7 worm cellular contexts compared by ENCODE assay signal in genomic region chrV:7759270-7759669, ce11.
TF ChIP-seq lines count a peak whose summit lies in the region.

No protein-coding gene starts in this region.

TF ChIP-seq in whole organism, L1 larva, 84 proteins besides CTCF, POLR2A, EP300 and RAD21 (continues in another document):
- TF ChIP-seq nhr-84 (tag; optimal IDR thresholded peaks at IDR 0.05; lab: Kevin White, UChicago) (no peak), aha-1 (tag; optimal IDR thresholded peaks at IDR 0.05; lab: Kevin White, UChicago) (no peak), dpl-1 (GFP tag; optimal IDR thresholded peaks at IDR 0.05; lab: Kevin White, UChicago) (peak; percentile 31 to 59 (median 53)), ets-5 (GFP tag; IDR thresholded peaks at IDR 0.05; lab: Robert Waterston, UW) (no peak), nhr-90 (tag; optimal IDR thresholded peaks at IDR 0.05; lab: Kevin White, UChicago; ENCODE audit: poor library complexity) (no peak), isw-1 (GFP tag; IDR thresholded peaks at IDR 0.05; lab: Robert Waterston, UW) (peak; percentile 19; the same call in 1 of the 2 replicates), pax-3 (tag; optimal IDR thresholded peaks at IDR 0.05; lab: Kevin White, UChicago) (no peak), swsn-7 (tag; optimal IDR thresholded peaks at IDR 0.05; lab: Kevin White, UChicago) (peak; percentile 39), unc-30 (tag; optimal IDR thresholded peaks at IDR 0.05; lab: Kevin White, UChicago) (no peak), ceh-8 (GFP tag; optimal IDR thresholded peaks at IDR 0.05; lab: Kevin White, UChicago) (no peak), sptf-1 (tag; optimal IDR thresholded peaks at IDR 0.05; lab: Kevin White, UChicago) (no peak), ceh-82 (tag; optimal IDR thresholded peaks at IDR 0.05; lab: Kevin White, UChicago) (peak in 1 of 3 experiments; percentile 57), unc-98 (GFP tag; IDR thresholded peaks at IDR 0.05; lab: Robert Waterston, UW) (no peak)

TF ChIP-seq in whole organism, L2 larva, 48 proteins besides CTCF, POLR2A, EP300 and RAD21 (continues in another document):
- no peak for TF ChIP-seq elt-1 (tag; optimal IDR thresholded peaks at IDR 0.05; lab: Kevin White, UChicago)
- no peak for TF ChIP-seq alr-1 (tag; optimal IDR thresholded peaks at IDR 0.05; lab: Kevin White, UChicago)
- TF ChIP-seq aly-2 (tag; optimal IDR thresholded peaks at IDR 0.05; lab: Kevin White, UChicago) = no peak
- peak; percentile 69 for TF ChIP-seq sma-9 (GFP tag; optimal IDR thresholded peaks at IDR 0.05; lab: Kevin White, UChicago)
- no peak for TF ChIP-seq sma-9 (tag; optimal IDR thresholded peaks at IDR 0.05; lab: Kevin White, UChicago)
- peak; percentile 23 for TF ChIP-seq fos-1 (tag; optimal IDR thresholded peaks at IDR 0.05; lab: Kevin White, UChicago)
- TF ChIP-seq nhr-77 (tag; optimal IDR thresholded peaks at IDR 0.05; lab: Kevin White, UChicago) = no peak
- TF ChIP-seq mab-5 (tag; optimal IDR thresholded peaks at IDR 0.05; lab: Kevin White, UChicago) = peak; percentile 81
- peak in 1 of 2 experiments; percentile 70 for TF ChIP-seq lsy-2 (tag; optimal IDR thresholded peaks at IDR 0.05; lab: Kevin White, UChicago)
- peak; percentile 40 for TF ChIP-seq gmeb-1 (tag; optimal IDR thresholded peaks at IDR 0.05; lab: Kevin White, UChicago)
- peak; percentile 87 for TF ChIP-seq nhr-129 (tag; optimal IDR thresholded peaks at IDR 0.05; lab: Kevin White, UChicago)
- TF ChIP-seq sma-3 (GFP tag; optimal IDR thresholded peaks at IDR 0.05; lab: Kevin White, UChicago) = peak; percentile 21
- no peak for TF ChIP-seq nhr-23 (tag; optimal IDR thresholded peaks at IDR 0.05; lab: Kevin White, UChicago)
- no peak for TF ChIP-seq unc-39 (tag; optimal IDR thresholded peaks at IDR 0.05; lab: Kevin White, UChicago)

TF ChIP-seq in whole organism, L3 larva, 47 proteins besides CTCF, POLR2A, EP300 and RAD21 (continues in another document):
- TF ChIP-seq unc-62 (GFP tag; optimal IDR thresholded peaks at IDR 0.05; lab: Kevin White, UChicago) (peak; percentile 67), lin-15B (tag; optimal IDR thresholded peaks at IDR 0.05; lab: Kevin White, UChicago) (peak; percentile 23), elt-1 (tag; optimal IDR thresholded peaks at IDR 0.05; lab: Kevin White, UChicago) (peak; percentile 30), fkh-2 (tag; optimal IDR thresholded peaks at IDR 0.05; lab: Kevin White, UChicago) (no peak), snpc-4 (tag; optimal IDR thresholded peaks at IDR 0.05; lab: Kevin White, UChicago) (peak; percentile 46), zag-1 (tag; optimal IDR thresholded peaks at IDR 0.05; lab: Kevin White, UChicago) (no peak), ztf-11 (tag; optimal IDR thresholded peaks at IDR 0.05; lab: Kevin White, UChicago) (no peak), mml-1 (tag; optimal IDR thresholded peaks at IDR 0.05; lab: Kevin White, UChicago) (no peak), ceh-9 (tag; optimal IDR thresholded peaks at IDR 0.05; lab: Kevin White, UChicago) (no peak), mdl-1 (tag; optimal IDR thresholded peaks at IDR 0.05; lab: Kevin White, UChicago) (peak; percentile 73), fkh-10 (GFP tag; optimal IDR thresholded peaks at IDR 0.05; lab: Kevin White, UChicago) (peak; percentile 38), nhr-11 (tag; optimal IDR thresholded peaks at IDR 0.05; lab: Kevin White, UChicago) (no peak), egl-27 (tag; optimal IDR thresholded peaks at IDR 0.05; lab: Kevin White, UChicago) (no peak), R02D3.7 (tag; optimal IDR thresholded peaks at IDR 0.05; lab: Kevin White, UChicago) (no peak)

TF ChIP-seq in whole organism, L4 larva, 104 proteins besides CTCF, POLR2A, EP300 and RAD21 (continues in another document):
- TF ChIP-seq mep-1 (tag; optimal IDR thresholded peaks at IDR 0.05; lab: Kevin White, UChicago) (peak; percentile 63), dpl-1 (GFP tag; optimal IDR thresholded peaks at IDR 0.05; lab: Kevin White, UChicago) (peak; percentile 17), dve-1 (tag; optimal IDR thresholded peaks at IDR 0.05; lab: Kevin White, UChicago; ENCODE audit: insufficient read depth) (peak; percentile 41), hlh-30 (tag; optimal IDR thresholded peaks at IDR 0.05; lab: Kevin White, UChicago; ENCODE audit: insufficient read depth) (peak; percentile 82), ceh-20 (GFP tag; IDR thresholded peaks at IDR 0.05; lab: Robert Waterston, UW) (peak; percentile 57; the same call in 1 of the 2 replicates), nhr-11 (tag; optimal IDR thresholded peaks at IDR 0.05; lab: Kevin White, UChicago) (peak; percentile 78), madf-9 (GFP tag; conservative IDR thresholded peaks at IDR 0.05; lab: Robert Waterston, UW) (no peak), mdl-1 (tag; optimal IDR thresholded peaks at IDR 0.05; lab: Kevin White, UChicago) (peak in 1 of 2 experiments; percentile 86), hmg-1.1 (GFP tag; IDR thresholded peaks at IDR 0.05; lab: Robert Waterston, UW) (0 out of 2 replicates have a peak, but pooled peaks have one; percentile 37), hlh-11 (tag; optimal IDR thresholded peaks at IDR 0.05; lab: Kevin White, UChicago) (peak; percentile 61), ztf-7 (tag; optimal IDR thresholded peaks at IDR 0.05; lab: Kevin White, UChicago) (no peak), sdz-12 (GFP tag; optimal IDR thresholded peaks at IDR 0.05; lab: Kevin White, UChicago) (no peak), Y5F2A.4 (GFP tag; optimal IDR thresholded peaks at IDR 0.05; lab: Kevin White, UChicago) (no peak)

TF ChIP-seq in whole organism, late embryonic, 69 proteins besides CTCF, POLR2A, EP300 and RAD21 (continues in another document):
- TF ChIP-seq ztf-16 (tag; optimal IDR thresholded peaks at IDR 0.05; lab: Kevin White, UChicago) (no peak), pat-9 (tag; optimal IDR thresholded peaks at IDR 0.05; lab: Kevin White, UChicago) (no peak), hlh-30 (tag; optimal IDR thresholded peaks at IDR 0.05; lab: Kevin White, UChicago; ENCODE audit: insufficient read depth) (peak; percentile 0), hlh-15 (tag; optimal IDR thresholded peaks at IDR 0.05; lab: Kevin White, UChicago) (no peak), pqm-1 (tag; optimal IDR thresholded peaks at IDR 0.05; lab: Kevin White, UChicago) (no peak), pax-1 (tag; optimal IDR thresholded peaks at IDR 0.05; lab: Kevin White, UChicago) (no peak), hlh-13 (GFP tag; optimal IDR thresholded peaks at IDR 0.05; lab: Kevin White, UChicago) (no peak), Y22D7AL.16 (tag; optimal IDR thresholded peaks at IDR 0.05; lab: Kevin White, UChicago) (no peak), ceh-18 (tag; optimal IDR thresholded peaks at IDR 0.05; lab: Kevin White, UChicago) (peak; percentile 45), ceh-30 (tag; optimal IDR thresholded peaks at IDR 0.05; lab: Kevin White, UChicago) (no peak), hlh-6 (tag; optimal IDR thresholded peaks at IDR 0.05; lab: Kevin White, UChicago) (no peak), fkh-10 (GFP tag; optimal IDR thresholded peaks at IDR 0.05; lab: Kevin White, UChicago) (no peak), elt-4 (tag; optimal IDR thresholded peaks at IDR 0.05; lab: Kevin White, UChicago) (no peak), unc-55 (GFP tag; optimal IDR thresholded peaks at IDR 0.05; lab: Kevin White, UChicago) (peak; percentile 65), unc-42 (tag; optimal IDR thresholded peaks at IDR 0.05; lab: Kevin White, UChicago) (peak; percentile 73)

TF ChIP-seq in whole organism, mixed stage, embryonic, 35 proteins besides CTCF, POLR2A, EP300 and RAD21:
- TF ChIP-seq ceh-83 (GFP tag; optimal IDR thresholded peaks at IDR 0.05; lab: Kevin White, UChicago) = no peak
- peak; percentile 66 for TF ChIP-seq ces-1 (GFP tag; optimal IDR thresholded peaks at IDR 0.05; lab: Kevin White, UChicago)
- TF ChIP-seq unc-62 (GFP tag; optimal IDR thresholded peaks at IDR 0.05; lab: Kevin White, UChicago) = peak; percentile 70
- TF ChIP-seq hlh-1 (tag; optimal IDR thresholded peaks at IDR 0.05; lab: Kevin White, UChicago) = no peak
- peak; percentile 27 for TF ChIP-seq unc-120 (tag; optimal IDR thresholded peaks at IDR 0.05; lab: Kevin White, UChicago; ENCODE audit: poor library complexity, severe bottlenecking)
- TF ChIP-seq nhr-237 (tag; optimal IDR thresholded peaks at IDR 0.05; lab: Kevin White, UChicago) = no peak
- TF ChIP-seq lin-13 (tag; optimal IDR thresholded peaks at IDR 0.05; lab: Kevin White, UChicago) = no peak
- no peak for TF ChIP-seq nhr-28 (tag; optimal IDR thresholded peaks at IDR 0.05; lab: Kevin White, UChicago)
- TF ChIP-seq pha-4 (tag; optimal IDR thresholded peaks at IDR 0.05; lab: Kevin White, UChicago) = no peak
- TF ChIP-seq elt-1 (tag; optimal IDR thresholded peaks at IDR 0.05; lab: Kevin White, UChicago; ENCODE audit: borderline replicate concordance, insufficient read depth) = no peak
- TF ChIP-seq bed-3 (GFP tag; optimal IDR thresholded peaks at IDR 0.05; lab: Kevin White, UChicago) = no peak
TF ChIP-seq in whole organism, mixed stage, embryonic: peak in this region for 3.

TF ChIP-seq in whole organism, young adult, 124 proteins besides CTCF, POLR2A, EP300 and RAD21 (continues in another document):
- no peak for TF ChIP-seq Y56A3A.18 (GFP tag; IDR thresholded peaks at IDR 0.05; lab: Robert Waterston, UW)
- TF ChIP-seq nhr-120 (GFP tag; IDR thresholded peaks at IDR 0.05; lab: Robert Waterston, UW) = no peak
- peak in 1 of 3 experiments; percentile 5 for TF ChIP-seq lin-35 (GFP tag; optimal IDR thresholded peaks at IDR 0.05; lab: Kevin White, UChicago)
- no peak for TF ChIP-seq ztf-3 (GFP tag; optimal IDR thresholded peaks at IDR 0.05; lab: Kevin White, UChicago)
- TF ChIP-seq snpc-3.4 (tag; optimal IDR thresholded peaks at IDR 0.05; lab: Kevin White, UChicago) = no peak
- TF ChIP-seq akir-1 (GFP tag; optimal IDR thresholded peaks at IDR 0.05; lab: Kevin White, UChicago) = no peak
- no peak for TF ChIP-seq zfh-2 (GFP tag; conservative IDR thresholded peaks at IDR 0.05; lab: Robert Waterston, UW)
- TF ChIP-seq ztf-6 (GFP tag; IDR thresholded peaks at IDR 0.05; lab: Robert Waterston, UW) = no peak
- TF ChIP-seq aptf-3 (GFP tag; IDR thresholded peaks at IDR 0.05; lab: Robert Waterston, UW) = no peak
- TF ChIP-seq dpl-1 (GFP tag; optimal IDR thresholded peaks at IDR 0.05; lab: Kevin White, UChicago) = no peak
- no peak for TF ChIP-seq bed-2 (GFP tag; IDR thresholded peaks at IDR 0.05; lab: Robert Waterston, UW)
- no peak for TF ChIP-seq fkh-3 (tag; optimal IDR thresholded peaks at IDR 0.05; lab: Kevin White, UChicago)
- no peak for TF ChIP-seq mcd-1 (GFP tag; IDR thresholded peaks at IDR 0.05; lab: Robert Waterston, UW)
- TF ChIP-seq ZK185.1 (tag; optimal IDR thresholded peaks at IDR 0.05; lab: Kevin White, UChicago; ENCODE audit: poor library complexity, severe bottlenecking) = no peak
- no peak for TF ChIP-seq F49E8.2 (tag; optimal IDR thresholded peaks at IDR 0.05; lab: Kevin White, UChicago; ENCODE audit: insufficient read depth)
- no peak for TF ChIP-seq rec-8 (tag; optimal IDR thresholded peaks at IDR 0.05; lab: Kevin White, UChicago)
- TF ChIP-seq xnd-1 (tag; optimal IDR thresholded peaks at IDR 0.05; lab: Kevin White, UChicago) = no peak
- no peak for TF ChIP-seq Y53G8AR.9 (GFP tag; conservative IDR thresholded peaks at IDR 0.05; lab: Robert Waterston, UW)
- TF ChIP-seq ceh-79 (tag; optimal IDR thresholded peaks at IDR 0.05; lab: Kevin White, UChicago) = no peak
- TF ChIP-seq ceh-27 (GFP tag; optimal IDR thresholded peaks at IDR 0.05; lab: Kevin White, UChicago) = peak; percentile 44
- no peak for TF ChIP-seq unc-62 (GFP tag; optimal IDR thresholded peaks at IDR 0.05; lab: Kevin White, UChicago)
